Worm (Caenorhabditis elegans): ENCODE results near the gene T05C12.4.
A peak's percentile ranks its signal among the peaks of the same experiment; 100 is the strongest.

Gene T05C12.4

DNA sequence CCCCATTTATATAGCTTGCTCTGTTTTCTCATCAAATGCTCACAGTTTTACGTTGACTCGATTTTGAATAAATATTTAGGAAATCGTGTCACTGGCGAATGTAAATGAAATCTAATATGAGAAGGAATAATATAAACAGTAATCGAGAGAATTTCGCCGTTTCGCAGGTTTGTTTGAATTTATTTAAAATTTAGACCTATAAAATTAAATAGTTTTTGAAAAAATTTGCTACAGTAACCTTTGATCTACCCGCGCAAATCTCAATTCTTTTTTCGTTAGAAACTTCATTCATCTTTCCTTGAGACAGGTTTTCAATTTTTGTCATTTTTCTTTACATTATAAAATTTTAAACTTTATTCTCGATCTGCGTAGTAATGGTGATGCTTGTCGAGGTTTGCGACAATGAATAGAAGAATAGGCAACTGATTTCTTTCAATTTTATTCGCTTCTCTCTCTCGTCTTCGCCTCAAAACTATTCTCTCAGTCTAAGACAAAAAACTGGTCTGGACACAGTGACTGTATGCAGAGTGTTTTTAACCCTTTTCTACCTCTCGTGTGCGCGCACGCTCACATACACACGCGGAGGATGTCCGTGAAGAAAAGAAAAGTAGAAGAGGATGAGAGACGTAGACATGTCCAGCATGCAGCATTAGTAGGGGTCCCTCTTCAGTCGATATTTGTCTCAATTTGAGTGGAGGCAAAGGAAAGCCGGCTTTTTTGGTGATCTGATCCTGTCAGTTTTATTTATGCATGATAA is 42.3 kb upstream of the T05C12.4 start, which contains the start of gene dab-1 (continued):
- TF ChIP-seq rbr-2 (tag; optimal IDR thresholded peaks at IDR 0.05): no peak
- TF ChIP-seq Y105C5A.15 (GFP tag; IDR thresholded peaks at IDR 0.05): no peak
- no peak for TF ChIP-seq fkh-10 (GFP tag; optimal IDR thresholded peaks at IDR 0.05)
- no peak for TF ChIP-seq D1046.2 (GFP tag; IDR thresholded peaks at IDR 0.05)
- no peak for TF ChIP-seq ceh-32 (tag; optimal IDR thresholded peaks at IDR 0.05; ENCODE audit: poor library complexity)
- no peak for TF ChIP-seq dmd-9 (GFP tag; IDR thresholded peaks at IDR 0.05)
- peak; percentile 85 for TF ChIP-seq nhr-28 (tag; optimal IDR thresholded peaks at IDR 0.05)
- peak in 1 of 2 experiments; percentile 75 for TF ChIP-seq unc-62 (GFP tag; optimal IDR thresholded peaks at IDR 0.05 in 1 of 2)
- no peak for TF ChIP-seq unc-62 (tag; optimal IDR thresholded peaks at IDR 0.05)
- no peak for TF ChIP-seq egl-43 (GFP tag; IDR thresholded peaks at IDR 0.05)
- TF ChIP-seq lin-1 (GFP tag; IDR thresholded peaks at IDR 0.05): no peak
- no peak for TF ChIP-seq F44E2.7 (GFP tag; IDR thresholded peaks at IDR 0.05)
- no peak for TF ChIP-seq pha-4 (GFP tag; IDR thresholded peaks at IDR 0.05)
- TF ChIP-seq pha-4 (tag; optimal IDR thresholded peaks at IDR 0.05): no peak
- TF ChIP-seq hlh-11 (tag; optimal IDR thresholded peaks at IDR 0.05): peak; percentile 53
- TF ChIP-seq sdz-12 (GFP tag; optimal IDR thresholded peaks at IDR 0.05): no peak
- TF ChIP-seq zfp-3 (GFP tag; conservative IDR thresholded peaks at IDR 0.05): no peak
- TF ChIP-seq Y48G9A.11 (GFP tag; IDR thresholded peaks at IDR 0.05): no peak
- no peak for TF ChIP-seq fos-1 (tag; optimal IDR thresholded peaks at IDR 0.05)
- no peak for TF ChIP-seq mxl-2 (GFP tag; conservative IDR thresholded peaks at IDR 0.05)
- no peak for TF ChIP-seq nhr-10 (tag; optimal IDR thresholded peaks at IDR 0.05)
- TF ChIP-seq spr-3 (GFP tag; optimal IDR thresholded peaks at IDR 0.05): no peak
- TF ChIP-seq ama-1 (optimal IDR thresholded peaks at IDR 0.05): no peak
- TF ChIP-seq ZK337.2 (GFP tag; IDR thresholded peaks at IDR 0.05): no peak
- no peak for TF ChIP-seq php-3 (GFP tag; IDR thresholded peaks at IDR 0.05)
- TF ChIP-seq nhr-102 (tag; optimal IDR thresholded peaks at IDR 0.05): no peak
- no peak for TF ChIP-seq zfp-2 (tag; optimal IDR thresholded peaks at IDR 0.05)
- TF ChIP-seq zip-11 (GFP tag; IDR thresholded peaks at IDR 0.05): no peak
- no peak for TF ChIP-seq F10B5.3 (tag; optimal IDR thresholded peaks at IDR 0.05)
- TF ChIP-seq daf-19 (GFP tag; conservative IDR thresholded peaks at IDR 0.05): no peak
- TF ChIP-seq arid-1 (GFP tag; conservative IDR thresholded peaks at IDR 0.05): no peak
- TF ChIP-seq aly-2 (tag; optimal IDR thresholded peaks at IDR 0.05): no peak
- peak; percentile 51 for TF ChIP-seq cey-2 (tag; optimal IDR thresholded peaks at IDR 0.05; ENCODE audit: borderline replicate concordance, insufficient read depth)
- peak; percentile 41 for TF ChIP-seq nhr-77 (tag; optimal IDR thresholded peaks at IDR 0.05)
- no peak for TF ChIP-seq F26F4.8 (GFP tag; conservative IDR thresholded peaks at IDR 0.05)
- TF ChIP-seq madf-5 (GFP tag; IDR thresholded peaks at IDR 0.05): no peak
- peak; percentile 39 for TF ChIP-seq dve-1 (tag; optimal IDR thresholded peaks at IDR 0.05; ENCODE audit: insufficient read depth)
- no peak for TF ChIP-seq F49E8.2 (tag; optimal IDR thresholded peaks at IDR 0.05; ENCODE audit: borderline replicate concordance)
- TF ChIP-seq spr-1 (tag; optimal IDR thresholded peaks at IDR 0.05): no peak
- no peak for TF ChIP-seq snpc-4 (tag; optimal IDR thresholded peaks at IDR 0.05)
- peak; percentile 90 to 97 for TF ChIP-seq mdl-1 (tag; optimal IDR thresholded peaks at IDR 0.05)
- TF ChIP-seq mes-2 (tag; optimal IDR thresholded peaks at IDR 0.05; ENCODE audit: poor library complexity, severe bottlenecking): no peak
- TF ChIP-seq ceh-82 (tag; optimal IDR thresholded peaks at IDR 0.05): no peak
- TF ChIP-seq hif-1 (tag; optimal IDR thresholded peaks at IDR 0.05): no peak
- TF ChIP-seq saeg-2 (GFP tag; IDR thresholded peaks at IDR 0.05): no peak
- no peak for TF ChIP-seq lin-13 (GFP tag; optimal IDR thresholded peaks at IDR 0.05)
- TF ChIP-seq ceh-28 (tag; optimal IDR thresholded peaks at IDR 0.05): no peak
- no peak for TF ChIP-seq ceh-20 (GFP tag; IDR thresholded peaks at IDR 0.05)
- TF ChIP-seq lin-15B (tag; optimal IDR thresholded peaks at IDR 0.05): no peak
- 0 out of 2 replicates have a peak, but pooled peaks have one; percentile 24 for TF ChIP-seq lin-38 (GFP tag; IDR thresholded peaks at IDR 0.05)
